Worm (Caenorhabditis elegans) whole organism, young adult: ENCODE data around the gene ima-1.

ENCODE experiments used
- F23B12.7 ChIP-seq: sonication (generic microtip); optimal IDR thresholded peaks from 2 replicates; lab custom pipeline; 2017; ENCODE audit warnings: missing genetic modification characterization, mild to moderate bottlenecking, missing compliant biosample characterization, antibody characterized with exemption, moderate library complexity; ENCODE audit not compliant: insufficient read depth
- aptf-2 ChIP-seq: fragments of 200-800 bp; sonication (Bioruptor generic); conservative IDR thresholded peaks from 2 replicates; pipeline ENCODE4 v1.3.6; 2022; ENCODE audit warnings: missing genetic modification reagents, missing genetic modification characterization, missing compliant biosample characterization
- athp-1 ChIP-seq: sonication (generic microtip); optimal IDR thresholded peaks from 2 replicates; lab custom pipeline; 2017; ENCODE audit warnings: mild to moderate bottlenecking, missing genetic modification characterization, missing compliant biosample characterization
- cebp-2 ChIP-seq: fragments of 200-800 bp; sonication (Bioruptor generic); IDR thresholded peaks from 2 replicates; pipeline ENCODE4 v1.3.6; 2022; ENCODE audit warnings: missing genetic modification characterization, missing compliant biosample characterization
- efl-1 ChIP-seq: fragments of 150-350 bp; optimal IDR thresholded peaks from 2 replicates; lab custom pipeline; 2014; ENCODE audit warnings: missing biosample characterization, missing genetic modification reagents, missing genetic modification characterization
- hlh-26 ChIP-seq: fragments of 200-800 bp; sonication (Bioruptor generic); conservative IDR thresholded peaks from 2 replicates; pipeline ENCODE4 v1.3.6; 2022; ENCODE audit warnings: missing genetic modification reagents, missing genetic modification characterization, missing compliant biosample characterization
- hmg-20 ChIP-seq: fragments of 200-800 bp; sonication (Bioruptor generic); IDR thresholded peaks from 2 replicates; pipeline ENCODE4 v1.3.6; 2022; ENCODE audit warnings: missing genetic modification reagents, missing genetic modification characterization, missing compliant biosample characterization
- madf-6 ChIP-seq: fragments of 200-800 bp; sonication (Bioruptor generic); IDR thresholded peaks from 2 replicates; pipeline ENCODE4 v1.3.6; 2022; ENCODE audit warnings: missing genetic modification reagents, missing genetic modification characterization, missing compliant biosample characterization
- xnd-1 ChIP-seq: sonication (generic microtip); optimal IDR thresholded peaks from 2 replicates; lab custom pipeline; 2016; ENCODE audit warnings: missing genotype, missing genetic modification reagents, missing genetic modification characterization, missing compliant biosample characterization
- ztf-25 ChIP-seq: fragments of 200-800 bp; sonication (Bioruptor generic); IDR thresholded peaks from 2 replicates; pipeline ENCODE4 v1.3.6; 2022; ENCODE audit warnings: missing genetic modification reagents, missing genetic modification characterization, missing compliant biosample characterization

DNA sequence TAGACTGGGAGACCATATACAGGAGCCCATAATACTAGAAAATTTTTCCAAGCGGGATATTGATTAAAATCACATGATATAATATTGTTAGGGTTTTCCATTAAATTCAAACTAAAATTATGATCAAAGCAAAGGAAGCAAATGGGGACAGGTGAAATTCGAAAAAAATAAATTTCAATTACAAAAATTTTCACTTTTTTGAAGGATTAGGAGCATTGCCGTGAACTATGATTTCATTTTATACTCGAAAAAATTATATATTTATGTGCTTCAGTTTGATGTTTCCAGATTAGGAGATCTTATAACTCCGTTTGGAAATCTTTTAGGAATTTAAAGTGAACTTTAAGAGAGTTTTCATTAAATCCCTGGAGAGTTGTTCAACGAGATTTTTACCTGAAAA, 21.1 kb downstream of the ima-1 start, which contains the start of gene F07B10.7:
- TF ChIP-seq ztf-25 (GFP tag; lab: Robert Waterston, UW) (no peak), hlh-26 (GFP tag; lab: Robert Waterston, UW) (no peak), cebp-2 (no peak), hmg-20 (GFP tag; lab: Robert Waterston, UW) (no peak), F23B12.7 (no peak), xnd-1 (tag; lab: Kevin White, UChicago) (no peak), efl-1 (GFP tag; lab: Kevin White, UChicago) (no peak), athp-1 (tag; lab: Kevin White, UChicago) (no peak), aptf-2 (GFP tag; lab: Robert Waterston, UW) (no peak), madf-6 (no peak)
